Fruit fly (Drosophila melanogaster) whole organism, embryonic: ENCODE data around the gene CG2120.

Source experiments
- Atf-2 ChIP-seq: fragments of 200-800 bp; sonication (Bioruptor generic); optimal IDR thresholded peaks from 2 replicates; lab custom pipeline; 2016; ENCODE audit warnings: missing biosample characterization, missing genetic modification characterization
- Awh ChIP-seq: fragments of 200-800 bp; sonication (Bioruptor generic); IDR thresholded peaks from 2 replicates; pipeline ENCODE4, ENCODE4 v1.3.6; 2022; ENCODE audit warnings: missing biosample characterization, missing genetic modification characterization
- C15 ChIP-seq: fragments of 200-800 bp; sonication (Bioruptor generic); IDR thresholded peaks from 3 replicates; pipeline ENCODE4 v1.3.6; 2022; ENCODE audit warnings: missing biosample characterization, missing genetic modification characterization
- CG11085 ChIP-seq: fragments of 200-800 bp; sonication (Bioruptor generic); IDR thresholded peaks from 2 replicates; pipeline ENCODE4 v1.3.6; 2022; ENCODE audit warnings: missing biosample characterization, missing genetic modification characterization
- CG11560 ChIP-seq: fragments of 200-800 bp; sonication (Bioruptor generic); IDR thresholded peaks from 3 replicates; pipeline ENCODE4 v1.3.6; 2022; ENCODE audit warnings: missing biosample characterization, missing genetic modification characterization
- CG11695 ChIP-seq: fragments of 200-800 bp; sonication (Bioruptor generic); IDR thresholded peaks from 3 replicates; pipeline ENCODE4 v1.3.6; 2022; ENCODE audit warnings: missing biosample characterization, missing genetic modification characterization
- CG12659 ChIP-seq: fragments of 200-800 bp; sonication (Bioruptor generic); optimal IDR thresholded peaks from 3 replicates; lab custom pipeline; 2017; ENCODE audit warnings: mild to moderate bottlenecking, missing biosample characterization, missing genetic modification reagents, missing genetic modification characterization
- CG12942 ChIP-seq: fragments of 200-800 bp; sonication (Bioruptor generic); optimal IDR thresholded peaks from 3 replicates; lab custom pipeline; 2016; ENCODE audit warnings: missing biosample characterization, missing genetic modification characterization
- CG14014 ChIP-seq: fragments of 200-800 bp; sonication (Bioruptor generic); IDR thresholded peaks from 2 replicates; pipeline ENCODE4 v1.3.6; 2022; ENCODE audit warnings: missing biosample characterization, missing genetic modification characterization
- CG15696 ChIP-seq: fragments of 200-800 bp; sonication (Bioruptor generic); optimal IDR thresholded peaks from 2 replicates; lab custom pipeline; 2019; ENCODE audit warnings: missing biosample characterization, mild to moderate bottlenecking, missing genetic modification characterization, moderate library complexity
- CG16863 ChIP-seq: fragments of 200-800 bp; sonication (Bioruptor generic); optimal IDR thresholded peaks from 3 replicates; lab custom pipeline; 2016; ENCODE audit warnings: missing biosample characterization, missing genetic modification characterization
- CG18599 ChIP-seq: fragments of 200-800 bp; sonication (Bioruptor generic); optimal IDR thresholded peaks from 3 replicates; lab custom pipeline; 2017; ENCODE audit warnings: missing biosample characterization, missing genetic modification characterization, mild to moderate bottlenecking, moderate library complexity, missing genetic modification reagents
- CG2712 ChIP-seq: fragments of 200-800 bp; optimal IDR thresholded peaks from 3 replicates; lab custom pipeline; 2019; ENCODE audit warnings: missing biosample characterization, mild to moderate bottlenecking, missing genetic modification characterization, moderate library complexity
- CG30431 ChIP-seq: fragments of 200-800 bp; sonication (Bioruptor generic); optimal IDR thresholded peaks from 2 replicates; lab custom pipeline; 2017; ENCODE audit warnings: missing biosample characterization, missing genetic modification characterization
- CG31365 ChIP-seq: fragments of 200-800 bp; sonication (Bioruptor generic); optimal IDR thresholded peaks from 2 replicates; lab custom pipeline; 2018; ENCODE audit warnings: missing biosample characterization, mild to moderate bottlenecking, missing genetic modification characterization
- CG31441 ChIP-seq: fragments of 200-800 bp; sonication (Bioruptor generic); IDR thresholded peaks from 2 replicates; pipeline ENCODE4 v1.3.6; 2022; ENCODE audit warnings: missing biosample characterization, missing genetic modification characterization
- CG3281 ChIP-seq: fragments of 200-800 bp; sonication (Bioruptor generic); optimal IDR thresholded peaks from 3 replicates; lab custom pipeline; 2017; ENCODE audit warnings: missing biosample characterization, mild to moderate bottlenecking, missing genetic modification characterization
- CG33557 ChIP-seq: fragments of 200-800 bp; sonication (Bioruptor generic); optimal IDR thresholded peaks from 2 replicates; lab custom pipeline; 2019; ENCODE audit warnings: missing biosample characterization, mild to moderate bottlenecking, missing genetic modification characterization, moderate library complexity
- CG34224 ChIP-seq: fragments of 200-800 bp; sonication (Bioruptor generic); IDR thresholded peaks from 3 replicates; pipeline ENCODE4 v1.3.6; 2022; ENCODE audit warnings: missing biosample characterization, missing genetic modification characterization; ENCODE audit not compliant: partially characterized antibody
- CG3726 ChIP-seq: fragments of 200-800 bp; sonication (Bioruptor generic); IDR thresholded peaks from 3 replicates; pipeline ENCODE4, ENCODE4 v1.3.6; 2022; ENCODE audit warnings: missing biosample characterization, missing genetic modification characterization
- CG3847 ChIP-seq: fragments of 200-800 bp; sonication (Bioruptor generic); IDR thresholded peaks from 2 replicates; pipeline ENCODE4 v1.3.6; 2022; ENCODE audit warnings: missing biosample characterization, missing genetic modification characterization
- CG5180 ChIP-seq: fragments of 200-800 bp; sonication (Bioruptor generic); optimal IDR thresholded peaks from 3 replicates; lab custom pipeline; 2017; ENCODE audit warnings: missing biosample characterization, missing genetic modification characterization, mild to moderate bottlenecking, moderate library complexity, missing genetic modification reagents
- CG6254 ChIP-seq: fragments of 200-800 bp; sonication (Bioruptor generic); optimal IDR thresholded peaks from 3 replicates; lab custom pipeline; 2017; ENCODE audit warnings: mild to moderate bottlenecking, missing biosample characterization, missing genetic modification reagents, missing genetic modification characterization
- CG7987 ChIP-seq: fragments of 200-800 bp; sonication (Bioruptor generic); optimal IDR thresholded peaks from 2 replicates; lab custom pipeline; 2018; ENCODE audit warnings: missing biosample characterization, mild to moderate bottlenecking, missing genetic modification characterization, moderate library complexity
- CG8765 ChIP-seq: fragments of 200-800 bp; sonication (Bioruptor generic); IDR thresholded peaks from 2 replicates; pipeline ENCODE4 v1.3.6; 2022; ENCODE audit warnings: missing biosample characterization, missing genetic modification characterization
- CG9609 ChIP-seq: fragments of 200-800 bp; sonication (Bioruptor generic); optimal IDR thresholded peaks from 3 replicates; lab custom pipeline; 2016; ENCODE audit warnings: missing biosample characterization, missing genetic modification characterization
- Dip2 ChIP-seq: fragments of 200-800 bp; sonication (Bioruptor generic); IDR thresholded peaks from 2 replicates; pipeline ENCODE4 v1.3.6; 2022; ENCODE audit warnings: missing biosample characterization, missing genetic modification characterization
- Drgx ChIP-seq: fragments of 200-800 bp; sonication (Bioruptor generic); IDR thresholded peaks from 2 replicates; pipeline ENCODE4 v1.3.6; 2022; ENCODE audit warnings: missing biosample characterization, missing genetic modification characterization
- E2f1 ChIP-seq: fragments of 200-800 bp; sonication (Bioruptor generic); IDR thresholded peaks from 2 replicates; pipeline ENCODE4 v1.3.6; 2022; ENCODE audit warnings: missing biosample characterization, missing genetic modification characterization
- HmgZ ChIP-seq: fragments of 200-800 bp; sonication (Bioruptor generic); optimal IDR thresholded peaks from 2 replicates; lab custom pipeline; 2018; ENCODE audit warnings: missing biosample characterization, mild to moderate bottlenecking, missing genetic modification characterization
- Hsf ChIP-seq: fragments of 200-800 bp; sonication (Bioruptor generic); optimal IDR thresholded peaks from 3 replicates; lab custom pipeline; 2016; ENCODE audit warnings: missing biosample characterization, missing genetic modification characterization
- PHDP ChIP-seq: fragments of 200-800 bp; sonication (Bioruptor generic); optimal IDR thresholded peaks from 3 replicates; lab custom pipeline; 2018; ENCODE audit warnings: missing biosample characterization, mild to moderate bottlenecking, missing genetic modification characterization, moderate library complexity
- Side ChIP-seq: fragments of 200-800 bp; sonication (Bioruptor generic); optimal IDR thresholded peaks from 2 replicates; lab custom pipeline; 2016; ENCODE audit warnings: missing biosample characterization, missing genetic modification characterization
- ac ChIP-seq: fragments of 200-800 bp; sonication (Bioruptor generic); optimal IDR thresholded peaks from 3 replicates; lab custom pipeline; 2017; ENCODE audit warnings: missing biosample characterization, mild to moderate bottlenecking, missing genetic modification characterization
- al ChIP-seq: fragments of 200-800 bp; sonication (Bioruptor generic); IDR thresholded peaks from 2 replicates; pipeline ENCODE4 v1.3.6; 2022; ENCODE audit warnings: missing biosample characterization, missing genetic modification characterization
- ci ChIP-seq: fragments of 200-800 bp; sonication (Bioruptor generic); IDR thresholded peaks from 3 replicates; pipeline ENCODE4 v1.3.6; 2022; ENCODE audit warnings: missing biosample characterization, missing genetic modification characterization
- crc ChIP-seq: fragments of 200-800 bp; sonication (Bioruptor generic); optimal IDR thresholded peaks from 2 replicates; lab custom pipeline; 2016; ENCODE audit warnings: missing biosample characterization, missing genetic modification characterization
- dati ChIP-seq: fragments of 200-800 bp; sonication (Bioruptor generic); IDR thresholded peaks from 2 replicates; pipeline ENCODE4 v1.3.6; 2022; ENCODE audit warnings: missing biosample characterization, missing genetic modification characterization
- ewg ChIP-seq: fragments of 200-800 bp; sonication (Bioruptor generic); optimal IDR thresholded peaks from 3 replicates; lab custom pipeline; 2017; ENCODE audit warnings: mild to moderate bottlenecking, missing biosample characterization, missing genetic modification reagents, missing genetic modification characterization
- fru ChIP-seq: fragments of >200 bp; optimal IDR thresholded peaks from 2 replicates; lab custom pipeline; 2017
- ftz-f1 ChIP-seq: fragments of 200-800 bp; sonication (Bioruptor generic); optimal IDR thresholded peaks from 2 replicates; lab custom pipeline; 2016; ENCODE audit warnings: missing biosample characterization, missing genetic modification characterization
- grn ChIP-seq: fragments of 200-800 bp; sonication (Bioruptor generic); optimal IDR thresholded peaks from 3 replicates; lab custom pipeline; 2017; ENCODE audit warnings: missing biosample characterization, missing genetic modification characterization
- gro ChIP-seq: fragments of 200-800 bp; sonication (Bioruptor generic); optimal IDR thresholded peaks from 2 replicates; lab custom pipeline; 2016; ENCODE audit warnings: missing biosample characterization, missing genetic modification characterization
- lab ChIP-seq: fragments of 200-800 bp; sonication (Bioruptor generic); optimal IDR thresholded peaks from 3 replicates; lab custom pipeline; 2017; ENCODE audit warnings: missing biosample characterization, missing genetic modification characterization, mild to moderate bottlenecking, moderate library complexity, missing genetic modification reagents
- lola ChIP-seq, 3 experiments: fragments of >200 bp in 2 of 3; fragments of 200-800 bp in 1 of 3; sonication (Bioruptor generic) in 1 of 3; optimal IDR thresholded peaks; 2 replicates each; lab custom pipeline; 2017 to 2019; ENCODE audit warnings: missing biosample characterization in 3 of 3, missing genetic modification characterization in 3 of 3, mild to moderate bottlenecking in 1 of 3, moderate library complexity in 1 of 3
- luna ChIP-seq: fragments of 200-800 bp; sonication (Bioruptor generic); optimal IDR thresholded peaks from 2 replicates; lab custom pipeline; 2016; ENCODE audit warnings: missing biosample characterization, missing genetic modification characterization
- org-1 ChIP-seq: fragments of 200-800 bp; sonication (Bioruptor generic); optimal IDR thresholded peaks from 2 replicates; lab custom pipeline; 2017; ENCODE audit warnings: missing biosample characterization, missing genetic modification characterization
- p53 ChIP-seq: fragments of 200-800 bp; sonication (Bioruptor generic); optimal IDR thresholded peaks from 2 replicates; lab custom pipeline; 2016; ENCODE audit warnings: missing biosample characterization, missing genetic modification characterization
- pum ChIP-seq: fragments of 200-800 bp; sonication (Bioruptor generic); optimal IDR thresholded peaks from 2 replicates; lab custom pipeline; 2016; ENCODE audit warnings: missing biosample characterization, missing genetic modification characterization
- ranshi ChIP-seq: fragments of 200-800 bp; sonication (Bioruptor generic); IDR thresholded peaks from 2 replicates; pipeline ENCODE4 v1.3.6; 2022; ENCODE audit warnings: missing biosample characterization, missing genetic modification characterization
- yki ChIP-seq: fragments of >200 bp; optimal IDR thresholded peaks from 3 replicates; lab custom pipeline; 2018
- zen ChIP-seq: fragments of 200-800 bp; sonication (Bioruptor generic); optimal IDR thresholded peaks from 3 replicates; lab custom pipeline; 2018; ENCODE audit warnings: missing biosample characterization, mild to moderate bottlenecking, missing genetic modification characterization, moderate library complexity

CG2120 gene

dm6 chrX:8126149-8126548 is 9.5 kb upstream of the CG2120 start (continued):
- peak; percentile 50 for TF ChIP-seq CG30431 (GFP tag; lab: Kevin White, UChicago)
- TF ChIP-seq Dip2 (GFP tag; lab: Robert Waterston, UW) = no peak
- no peak for TF ChIP-seq Side (GFP tag; lab: Kevin White, UChicago)
- TF ChIP-seq CG3281 (GFP tag; lab: Kevin White, UChicago) = no peak
- peak; percentile 46 for TF ChIP-seq PHDP (tag; lab: Kevin White, UChicago)
- TF ChIP-seq CG18599 (GFP tag; lab: Kevin White, UChicago) = no peak
- peak; percentile 42 for TF ChIP-seq pum (GFP tag; lab: Kevin White, UChicago)
- peak; percentile 56 for TF ChIP-seq zen (tag; lab: Kevin White, UChicago)
- TF ChIP-seq al = no peak
- no peak for TF ChIP-seq Atf-2 (GFP tag; lab: Kevin White, UChicago)
- peak; percentile 55 for TF ChIP-seq CG16863 (GFP tag; lab: Kevin White, UChicago)
- TF ChIP-seq CG5180 = peak; percentile 21
- peak; percentile 80 for TF ChIP-seq CG2712 (tag; lab: Kevin White, UChicago)
- TF ChIP-seq CG31365 (tag; lab: Kevin White, UChicago) = no peak
- peak; percentile 67 for TF ChIP-seq ewg (GFP tag; lab: Kevin White, UChicago)
- no peak for TF ChIP-seq HmgZ (tag; lab: Kevin White, UChicago)
- no peak for TF ChIP-seq CG11695 (GFP tag; lab: Robert Waterston, UW)
- peak; percentile 65 for TF ChIP-seq CG31441
- no peak for TF ChIP-seq C15 (GFP tag; lab: Robert Waterston, UW)
- peak; percentile 43 for TF ChIP-seq E2f1 (GFP tag; lab: Robert Waterston, UW)
- peak; percentile 54; the same call in 1 of the 3 replicates for TF ChIP-seq CG3726
- TF ChIP-seq ftz-f1 (GFP tag; lab: Kevin White, UChicago) = no peak
- peak; percentile 50 for TF ChIP-seq CG6254 (GFP tag; lab: Kevin White, UChicago)
- TF ChIP-seq fru (lab: Kevin White, UChicago) = no peak
- TF ChIP-seq CG14014 (GFP tag; lab: Robert Waterston, UW) = no peak
- TF ChIP-seq lab = peak; percentile 0
- TF ChIP-seq CG33557 = peak; percentile 16
- TF ChIP-seq dati (GFP tag; lab: Robert Waterston, UW) = no peak
- no peak for TF ChIP-seq yki (lab: Kevin White, UChicago)
- no peak for TF ChIP-seq luna
- TF ChIP-seq org-1 (GFP tag; lab: Kevin White, UChicago) = peak; percentile 15
- no peak for TF ChIP-seq CG12942 (GFP tag; lab: Kevin White, UChicago)
- no peak for TF ChIP-seq CG34224 (GFP tag; lab: Robert Waterston, UW)
- TF ChIP-seq CG11085 (GFP tag; lab: Robert Waterston, UW) = no peak
- peak; percentile 11 for TF ChIP-seq crc
- TF ChIP-seq ranshi (GFP tag; lab: Robert Waterston, UW) = peak; percentile 50; the same call in 1 of the 2 replicates
- TF ChIP-seq CG3847 (GFP tag; lab: Robert Waterston, UW) = 0 out of 2 replicates have a peak, but pooled peaks have one; percentile 20
- peak in 1 of 3 experiments; percentile 63 for TF ChIP-seq lola (GFP tag; optimal IDR thresholded peaks at IDR 0.05; lab: Kevin White, UChicago)
- TF ChIP-seq CG12659 = peak; percentile 11
- TF ChIP-seq ci (GFP tag; lab: Robert Waterston, UW) = peak; percentile 89
- TF ChIP-seq CG11560 (tag; lab: Robert Waterston, UW) = no peak
- TF ChIP-seq CG9609 (GFP tag; lab: Kevin White, UChicago) = peak; percentile 9
- TF ChIP-seq ac (GFP tag; lab: Kevin White, UChicago) = no peak
- TF ChIP-seq grn = peak; percentile 6
- no peak for TF ChIP-seq CG8765 (GFP tag; lab: Robert Waterston, UW)
- TF ChIP-seq p53 (GFP tag; lab: Kevin White, UChicago) = no peak
- TF ChIP-seq CG7987 (GFP tag; lab: Kevin White, UChicago) = no peak
- TF ChIP-seq Hsf (GFP tag; lab: Kevin White, UChicago) = peak; percentile 56
- TF ChIP-seq Awh (GFP tag; lab: Robert Waterston, UW) = peak; percentile 76
- no peak for TF ChIP-seq CG15696 (tag; lab: Kevin White, UChicago)
- no peak for TF ChIP-seq Drgx (GFP tag; lab: Robert Waterston, UW)
- no peak for TF ChIP-seq gro (GFP tag; lab: Kevin White, UChicago)
